Worm (Caenorhabditis elegans) whole organism, L3 larva: Measurements from ENCODE around the gene pro-3.

ENCODE experiments used
- ceh-28 ChIP-seq: fragments of 150-350 bp; optimal IDR thresholded peaks from 2 replicates; lab custom pipeline; 2014; ENCODE audit warnings: missing biosample characterization, missing genetic modification reagents, missing genetic modification characterization
- ceh-82 ChIP-seq: fragments of 150-350 bp; optimal IDR thresholded peaks from 2 replicates; lab custom pipeline; 2014; ENCODE audit warnings: missing biosample characterization, missing genetic modification characterization
- nhr-67 ChIP-seq: fragments of 150-350 bp; optimal IDR thresholded peaks from 2 replicates; lab custom pipeline; 2014; ENCODE audit warnings: missing biosample characterization, missing genetic modification characterization
- nhr-77 ChIP-seq: fragments of 150-350 bp; optimal IDR thresholded peaks from 2 replicates; lab custom pipeline; 2014; ENCODE audit warnings: missing biosample characterization, missing genetic modification characterization
- pha-4 ChIP-seq: fragments of 150-350 bp; optimal IDR thresholded peaks from 2 replicates; lab custom pipeline; 2014; ENCODE audit warnings: missing biosample characterization, missing genetic modification reagents, missing genetic modification characterization

- TF ChIP-seq nhr-67 (no peak), ceh-82 (no peak), pha-4 (peak; percentile 100), ceh-28 (peak; percentile 54), nhr-77 (tag; lab: Kevin White, UChicago) (no peak)
These were observed 40.5 kb upstream of the pro-3 start, which contains the start of gene Y39B6A.5 for ce11 chrV:19158664-19159063.
